Fruit fly (Drosophila melanogaster): Measurements from ENCODE around the gene CG14969.

CG14969 gene

dm6 chr3L:3381869-3382488, 47.2 kb upstream of the CG14969 start (continued):
- TF ChIP-seq CG18262 (tag; optimal IDR thresholded peaks at IDR 0.05) (no peak), CG4328 (GFP tag; optimal IDR thresholded peaks at IDR 0.05) (no peak), CG14965 (GFP tag; optimal IDR thresholded peaks at IDR 0.05; ENCODE audit: borderline replicate concordance) (no peak), CG2120 (GFP tag; optimal IDR thresholded peaks at IDR 0.05) (peak; percentile 23), Nf-YA (GFP tag; IDR thresholded peaks at IDR 0.05) (no peak), CG8359 (GFP tag; optimal IDR thresholded peaks at IDR 0.05; ENCODE audit: borderline replicate concordance) (no peak), C15 (GFP tag; IDR thresholded peaks at IDR 0.05) (no peak), CG15269 (tag; optimal IDR thresholded peaks at IDR 0.05) (peak; percentile 60), CG17612 (GFP tag; IDR thresholded peaks at IDR 0.05) (0 out of 2 replicates have a peak, but pooled peaks have one; percentile 41), az2 (GFP tag; optimal IDR thresholded peaks at IDR 0.05) (no peak), CG10543 (GFP tag; optimal IDR thresholded peaks at IDR 0.05) (no peak), CG42726 (GFP tag; IDR thresholded peaks at IDR 0.05; ENCODE audit: partially characterized antibody) (no peak), CG34422 (GFP tag; IDR thresholded peaks at IDR 0.05) (no peak; the same call in 2 of the 3 replicates), CG8924 (tag; optimal IDR thresholded peaks at IDR 0.05) (no peak), Dll (GFP tag; IDR thresholded peaks at IDR 0.05; ENCODE audit: partially characterized antibody) (no peak), CG10979 (tag; optimal IDR thresholded peaks at IDR 0.05) (no peak), Oaz (GFP tag; IDR thresholded peaks at IDR 0.05) (peak; percentile 50), pum (GFP tag; optimal IDR thresholded peaks at IDR 0.05) (no peak), CG17328 (GFP tag; IDR thresholded peaks at IDR 0.05) (peak; percentile 73), otp (GFP tag; IDR thresholded peaks at IDR 0.05) (peak; percentile 64; the same call in 2 of the 3 replicates), jigr1 (GFP tag; IDR thresholded peaks at IDR 0.05) (0 out of 3 replicates have a peak, but pooled peaks have one; percentile 20), Hr78 (GFP tag; optimal IDR thresholded peaks at IDR 0.05) (no peak), CG5953 (GFP tag; IDR thresholded peaks at IDR 0.05) (peak; percentile 31; the same call in 1 of the 2 replicates), CG3163 (GFP tag; optimal IDR thresholded peaks at IDR 0.05) (no peak), CG3281 (GFP tag; optimal IDR thresholded peaks at IDR 0.05) (peak; percentile 44), rib (GFP tag; IDR thresholded peaks at IDR 0.05) (peak; percentile 47; the same call in 1 of the 2 replicates), bcd (GFP tag; optimal IDR thresholded peaks at IDR 0.05) (no peak), sr (GFP tag; IDR thresholded peaks at IDR 0.05) (0 out of 3 replicates have a peak, but pooled peaks have one; percentile 47), pb (GFP tag; optimal IDR thresholded peaks at IDR 0.05) (no peak), CG3407 (GFP tag; optimal IDR thresholded peaks at IDR 0.05) (no peak), fd3F (GFP tag; optimal IDR thresholded peaks at IDR 0.05) (peak; percentile 27), seq (GFP tag; IDR thresholded peaks at IDR 0.05) (peak; percentile 23; the same call in 1 of the 2 replicates), Gug (GFP tag; IDR thresholded peaks at IDR 0.05) (0 out of 4 replicates have a peak, but pooled peaks have one; percentile 23), CG9437 (GFP tag; optimal IDR thresholded peaks at IDR 0.05) (no peak), CG7372 (GFP tag; IDR thresholded peaks at IDR 0.05) (0 out of 2 replicates have a peak, but pooled peaks have one; percentile 18), CG1603 (tag; optimal IDR thresholded peaks at IDR 0.05) (peak; percentile 63), CG15514 (GFP tag; optimal IDR thresholded peaks at IDR 0.05) (peak; percentile 31), CG5245 (GFP tag; optimal IDR thresholded peaks at IDR 0.05) (no peak), tio (GFP tag; optimal IDR thresholded peaks at IDR 0.05) (no peak), CG17385 (GFP tag; optimal IDR thresholded peaks at IDR 0.05) (peak; percentile 26), Optix (GFP tag; IDR thresholded peaks at IDR 0.05) (no peak), sc (optimal IDR thresholded peaks at IDR 0.05) (no peak), sc (GFP tag; optimal IDR thresholded peaks at IDR 0.05) (no peak), Blimp-1 (GFP tag; optimal IDR thresholded peaks at IDR 0.05) (peak; percentile 17), ewg (GFP tag; optimal IDR thresholded peaks at IDR 0.05) (no peak), Dp (GFP tag; optimal IDR thresholded peaks at IDR 0.05) (no peak), tx (GFP tag; optimal IDR thresholded peaks at IDR 0.05) (no peak), CG31441 (GFP tag; IDR thresholded peaks at IDR 0.05) (peak; percentile 40; the same call in 1 of the 2 replicates), CrebB (tag; optimal IDR thresholded peaks at IDR 0.05) (no peak)
